Fruit fly (Drosophila melanogaster) whole organism, embryonic: ENCODE results near the gene Psf2.

Experiments used
- ATbp ChIP-seq: fragments of 200-800 bp; sonication (Bioruptor generic); optimal IDR thresholded peaks from 2 replicates; lab custom pipeline; 2017; ENCODE audit warnings: missing biosample characterization, mild to moderate bottlenecking, missing genetic modification characterization, missing genetic modification reagents
- Atf6 ChIP-seq: fragments of 200-800 bp; sonication (Bioruptor generic); IDR thresholded peaks from 2 replicates; pipeline ENCODE4 v1.3.6; 2022; ENCODE audit warnings: missing biosample characterization, missing genetic modification characterization
- Bgb ChIP-seq: fragments of 200-800 bp; sonication (Bioruptor generic); IDR thresholded peaks from 2 replicates; pipeline ENCODE4 v1.3.6; 2022; ENCODE audit warnings: missing biosample characterization, missing genetic modification characterization; ENCODE audit not compliant: partially characterized antibody
- CG10565 ChIP-seq: fragments of 200-800 bp; sonication (Bioruptor generic); optimal IDR thresholded peaks from 3 replicates; lab custom pipeline; 2016; ENCODE audit warnings: missing biosample characterization, mild to moderate bottlenecking, missing genetic modification characterization
- CG11247 ChIP-seq: fragments of 200-800 bp; sonication (Bioruptor generic); IDR thresholded peaks from 2 replicates; pipeline ENCODE4 v1.3.6; 2022; ENCODE audit warnings: missing biosample characterization, missing genetic modification characterization
- CG11504 ChIP-seq: fragments of 200-800 bp; sonication (Bioruptor generic); optimal IDR thresholded peaks from 3 replicates; lab custom pipeline; 2019; ENCODE audit warnings: missing biosample characterization, mild to moderate bottlenecking, missing genetic modification characterization, moderate library complexity
- CG12071 ChIP-seq: fragments of 200-800 bp; sonication (Bioruptor generic); optimal IDR thresholded peaks from 3 replicates; lab custom pipeline; 2018; ENCODE audit warnings: missing biosample characterization, mild to moderate bottlenecking, missing genetic modification characterization
- CG12391 ChIP-seq: fragments of 200-800 bp; sonication (Bioruptor generic); optimal IDR thresholded peaks from 3 replicates; lab custom pipeline; 2018; ENCODE audit warnings: missing biosample characterization, mild to moderate bottlenecking, missing genetic modification characterization, moderate library complexity
- CG13287 ChIP-seq: fragments of 200-800 bp; sonication (Bioruptor generic); IDR thresholded peaks from 2 replicates; pipeline ENCODE4 v1.3.6; 2022; ENCODE audit warnings: missing biosample characterization, missing genetic modification characterization; ENCODE audit not compliant: partially characterized antibody
- CG15269 ChIP-seq: fragments of 200-800 bp; sonication (Bioruptor generic); optimal IDR thresholded peaks from 2 replicates; lab custom pipeline; 2018; ENCODE audit warnings: missing biosample characterization, mild to moderate bottlenecking, missing genetic modification characterization, moderate library complexity
- CG15601 ChIP-seq: fragments of 200-800 bp; sonication (Bioruptor generic); optimal IDR thresholded peaks from 3 replicates; lab custom pipeline; 2019; ENCODE audit warnings: missing biosample characterization, mild to moderate bottlenecking, missing genetic modification characterization, moderate library complexity
- CG1603 ChIP-seq: fragments of 200-800 bp; sonication (Bioruptor generic); optimal IDR thresholded peaks from 2 replicates; lab custom pipeline; 2019; ENCODE audit warnings: missing biosample characterization, mild to moderate bottlenecking, missing genetic modification characterization, moderate library complexity
- CG17612 ChIP-seq: fragments of 200-800 bp; sonication (Bioruptor generic); IDR thresholded peaks from 2 replicates; pipeline ENCODE4 v1.3.6; 2022; ENCODE audit warnings: missing biosample characterization, missing genetic modification characterization
- CG17802 ChIP-seq: fragments of 200-800 bp; sonication (Bioruptor generic); optimal IDR thresholded peaks from 2 replicates; lab custom pipeline; 2018; ENCODE audit warnings: missing biosample characterization, mild to moderate bottlenecking, missing genetic modification characterization, moderate library complexity
- CG2199 ChIP-seq: fragments of 200-800 bp; sonication (Bioruptor generic); IDR thresholded peaks from 3 replicates; pipeline ENCODE4 v1.3.6; 2022; ENCODE audit warnings: missing biosample characterization, missing genetic modification characterization
- CG2202 ChIP-seq: fragments of 200-800 bp; sonication (Bioruptor generic); optimal IDR thresholded peaks from 2 replicates; lab custom pipeline; 2018; ENCODE audit warnings: missing biosample characterization, mild to moderate bottlenecking, missing genetic modification characterization
- CG2678 ChIP-seq: fragments of 200-800 bp; sonication (Bioruptor generic); optimal IDR thresholded peaks from 3 replicates; lab custom pipeline; 2019; ENCODE audit warnings: missing biosample characterization, mild to moderate bottlenecking, missing genetic modification characterization, moderate library complexity
- CG2712 ChIP-seq: fragments of 200-800 bp; optimal IDR thresholded peaks from 3 replicates; lab custom pipeline; 2019; ENCODE audit warnings: missing biosample characterization, mild to moderate bottlenecking, missing genetic modification characterization, moderate library complexity
- CG3847 ChIP-seq: fragments of 200-800 bp; sonication (Bioruptor generic); IDR thresholded peaks from 2 replicates; pipeline ENCODE4 v1.3.6; 2022; ENCODE audit warnings: missing biosample characterization, missing genetic modification characterization
- CG4730 ChIP-seq: fragments of 200-800 bp; sonication (Bioruptor generic); IDR thresholded peaks from 2 replicates; pipeline ENCODE4 v1.3.6; 2022; ENCODE audit warnings: missing biosample characterization, missing genetic modification characterization
- CG8281 ChIP-seq: fragments of 200-800 bp; sonication (Bioruptor generic); optimal IDR thresholded peaks from 2 replicates; lab custom pipeline; 2018; ENCODE audit warnings: missing biosample characterization, mild to moderate bottlenecking, missing genetic modification characterization, moderate library complexity
- CG8388 ChIP-seq: fragments of 200-800 bp; sonication (Bioruptor generic); optimal IDR thresholded peaks from 2 replicates; lab custom pipeline; 2019; ENCODE audit warnings: missing biosample characterization, mild to moderate bottlenecking, missing genetic modification characterization, moderate library complexity
- CG8765 ChIP-seq: fragments of 200-800 bp; sonication (Bioruptor generic); IDR thresholded peaks from 2 replicates; pipeline ENCODE4 v1.3.6; 2022; ENCODE audit warnings: missing biosample characterization, missing genetic modification characterization
- CTCF ChIP-seq: fragments of 200-800 bp; sonication (Bioruptor generic); optimal IDR thresholded peaks from 2 replicates; lab custom pipeline; 2017; ENCODE audit warnings: missing biosample characterization, mild to moderate bottlenecking, missing genetic modification characterization, moderate library complexity
- Chrac-16 ChIP-seq: fragments of 200-800 bp; sonication (Bioruptor generic); optimal IDR thresholded peaks from 3 replicates; lab custom pipeline; 2016; ENCODE audit warnings: missing biosample characterization, missing genetic modification characterization
- Ets97D ChIP-seq: fragments of 200-800 bp; sonication (Bioruptor generic); optimal IDR thresholded peaks from 3 replicates; lab custom pipeline; 2016; ENCODE audit warnings: missing biosample characterization, missing genetic modification characterization
- Meics ChIP-seq: fragments of 200-800 bp; sonication (Bioruptor generic); optimal IDR thresholded peaks from 2 replicates; lab custom pipeline; 2017; ENCODE audit warnings: missing biosample characterization, mild to moderate bottlenecking, missing genetic modification characterization
- NC2β ChIP-seq: fragments of 200-800 bp; sonication (Bioruptor generic); optimal IDR thresholded peaks from 2 replicates; lab custom pipeline; 2016; ENCODE audit warnings: missing biosample characterization, missing genetic modification characterization
- Neu2 ChIP-seq: fragments of 200-800 bp; sonication (Bioruptor generic); optimal IDR thresholded peaks from 3 replicates; lab custom pipeline; 2016; ENCODE audit warnings: missing biosample characterization, missing genetic modification characterization, borderline replicate concordance
- Nf-YB ChIP-seq: fragments of 200-800 bp; sonication (Bioruptor generic); optimal IDR thresholded peaks from 3 replicates; lab custom pipeline; 2019; ENCODE audit warnings: missing biosample characterization, mild to moderate bottlenecking, missing genetic modification characterization, moderate library complexity
- Sin3A ChIP-seq: fragments of >200 bp; optimal IDR thresholded peaks from 2 replicates; lab custom pipeline; 2018
- cas ChIP-seq: fragments of 200-800 bp; sonication (Bioruptor generic); IDR thresholded peaks from 2 replicates; pipeline ENCODE4 v1.3.6; 2022; ENCODE audit warnings: missing biosample characterization, missing genetic modification characterization
- caup ChIP-seq: fragments of 200-800 bp; sonication (Bioruptor generic); optimal IDR thresholded peaks from 3 replicates; lab custom pipeline; 2017; ENCODE audit warnings: missing biosample characterization, mild to moderate bottlenecking, missing genetic modification characterization, moderate library complexity; ENCODE audit not compliant: severe bottlenecking
- ci ChIP-seq: fragments of 200-800 bp; sonication (Bioruptor generic); IDR thresholded peaks from 3 replicates; pipeline ENCODE4 v1.3.6; 2022; ENCODE audit warnings: missing biosample characterization, missing genetic modification characterization
- cwo ChIP-seq: fragments of 200-800 bp; sonication (Bioruptor generic); optimal IDR thresholded peaks from 3 replicates; lab custom pipeline; 2017; ENCODE audit warnings: missing biosample characterization, missing genetic modification characterization, mild to moderate bottlenecking, moderate library complexity, missing genetic modification reagents
- disco-r ChIP-seq: fragments of 200-800 bp; sonication (Bioruptor generic); optimal IDR thresholded peaks from 2 replicates; lab custom pipeline; 2016; ENCODE audit warnings: missing biosample characterization, missing genetic modification characterization
- ewg ChIP-seq: fragments of 200-800 bp; sonication (Bioruptor generic); optimal IDR thresholded peaks from 3 replicates; lab custom pipeline; 2017; ENCODE audit warnings: mild to moderate bottlenecking, missing biosample characterization, missing genetic modification reagents, missing genetic modification characterization
- fd96Cb ChIP-seq: fragments of 200-800 bp; sonication (Bioruptor generic); optimal IDR thresholded peaks from 2 replicates; lab custom pipeline; 2018; ENCODE audit warnings: missing biosample characterization, mild to moderate bottlenecking, missing genetic modification characterization, moderate library complexity
- hb ChIP-seq: fragments of 200-800 bp; sonication (Bioruptor generic); IDR thresholded peaks from 3 replicates; pipeline ENCODE4 v1.3.6; 2022; ENCODE audit warnings: missing biosample characterization, missing genetic modification characterization; ENCODE audit not compliant: partially characterized antibody
- ken ChIP-seq: fragments of 200-800 bp; sonication (Bioruptor generic); IDR thresholded peaks from 3 replicates; pipeline ENCODE4 v1.3.6; 2022; ENCODE audit warnings: missing biosample characterization, missing genetic modification characterization
- kni ChIP-seq: fragments of 200-800 bp; sonication (Bioruptor generic); optimal IDR thresholded peaks from 3 replicates; lab custom pipeline; 2017; ENCODE audit warnings: mild to moderate bottlenecking, missing biosample characterization, missing genetic modification reagents, missing genetic modification characterization
- lov ChIP-seq, 2 experiments: fragments of 200-800 bp in 1 of 2; fragments of >200 bp in 1 of 2; sonication (Bioruptor generic) in 1 of 2; IDR thresholded peaks in 1 of 2; optimal IDR thresholded peaks in 1 of 2; 2 replicates in 1 of 2; 3 replicates in 1 of 2; pipeline versions ENCODE4 v1.3.6 to Lab custom; 2017 to 2022; ENCODE audit warnings: missing biosample characterization in 1 of 2, missing genetic modification characterization in 1 of 2
- org-1 ChIP-seq: fragments of 200-800 bp; sonication (Bioruptor generic); optimal IDR thresholded peaks from 2 replicates; lab custom pipeline; 2017; ENCODE audit warnings: missing biosample characterization, missing genetic modification characterization
- pita ChIP-seq: fragments of 200-800 bp; sonication (Bioruptor generic); optimal IDR thresholded peaks from 2 replicates; lab custom pipeline; 2017; ENCODE audit warnings: missing biosample characterization, mild to moderate bottlenecking, missing genetic modification characterization
- sd ChIP-seq: fragments of 200-800 bp; sonication (Bioruptor generic); optimal IDR thresholded peaks from 3 replicates; lab custom pipeline; 2018; ENCODE audit warnings: missing biosample characterization, mild to moderate bottlenecking, missing genetic modification characterization, moderate library complexity
- sr ChIP-seq: fragments of 200-800 bp; sonication (Bioruptor generic); IDR thresholded peaks from 3 replicates; pipeline ENCODE4 v1.3.6; 2022; ENCODE audit warnings: missing biosample characterization, missing genetic modification characterization
- tgo ChIP-seq: fragments of 200-800 bp; sonication (Bioruptor generic); IDR thresholded peaks from 3 replicates; pipeline ENCODE4 v1.3.6; 2022; ENCODE audit warnings: missing biosample characterization, missing genetic modification characterization
- vnd ChIP-seq: fragments of 200-800 bp; sonication (Bioruptor generic); IDR thresholded peaks from 3 replicates; pipeline ENCODE4 v1.3.6; 2022; ENCODE audit warnings: missing biosample characterization, missing genetic modification characterization; ENCODE audit not compliant: partially characterized antibody
- z ChIP-seq: fragments of 200-800 bp; sonication (Bioruptor generic); IDR thresholded peaks from 3 replicates; pipeline ENCODE4 v1.3.6; 2022; ENCODE audit warnings: missing biosample characterization, missing genetic modification characterization

Psf2 gene

DNA sequence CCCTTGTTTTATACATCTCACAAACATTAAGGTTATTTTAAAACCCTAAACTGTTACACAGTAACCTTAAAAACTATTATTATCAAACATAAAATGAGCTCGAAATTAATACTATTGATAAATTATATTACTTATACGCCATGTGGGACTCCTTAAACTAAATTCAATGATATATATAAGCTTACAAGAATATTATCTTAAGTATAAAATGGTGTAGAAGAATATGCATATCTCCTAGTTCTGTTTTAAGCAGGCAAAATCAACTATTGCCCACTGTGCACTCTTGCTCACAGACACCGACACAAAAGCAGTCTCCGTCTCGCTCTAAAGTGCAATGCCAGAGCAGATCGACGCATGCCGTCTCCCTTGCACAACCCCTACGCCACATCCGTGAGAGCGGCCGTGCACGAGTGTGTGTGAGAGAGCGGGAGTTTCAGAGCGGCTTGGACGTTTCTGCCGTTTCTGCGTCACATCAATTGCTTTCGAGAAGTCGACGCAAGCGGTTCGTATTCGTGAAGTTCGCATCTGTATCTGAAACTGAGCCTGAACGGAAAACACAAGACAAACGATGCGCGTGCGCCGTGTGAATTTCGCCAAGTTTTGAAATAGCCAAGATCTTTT, 15.5 kb downstream of the Psf2 start (continued):
- TF ChIP-seq Chrac-16 (GFP tag; lab: Kevin White, UChicago): peak; percentile 52
- peak; percentile 39 for TF ChIP-seq ATbp (GFP tag; lab: Kevin White, UChicago)
- no peak for TF ChIP-seq pita
- no peak for TF ChIP-seq caup (GFP tag; lab: Kevin White, UChicago)
- no peak for TF ChIP-seq CG4730 (GFP tag; lab: Robert Waterston, UW)
- TF ChIP-seq Ets97D (GFP tag; lab: Kevin White, UChicago): no peak
- TF ChIP-seq tgo: peak; percentile 38; the same call in 2 of the 3 replicates
- TF ChIP-seq CG2202 (tag; lab: Kevin White, UChicago): peak; percentile 62
- no peak for TF ChIP-seq CG17802 (tag; lab: Kevin White, UChicago)
- TF ChIP-seq sr (GFP tag; lab: Robert Waterston, UW): peak; percentile 60; the same call in 2 of the 3 replicates
- TF ChIP-seq CG11247 (GFP tag; lab: Robert Waterston, UW): no peak
- TF ChIP-seq CG13287 (GFP tag; lab: Robert Waterston, UW): peak; percentile 43; the same call in 1 of the 2 replicates
- TF ChIP-seq CG15601: peak; percentile 81
- TF ChIP-seq disco-r (GFP tag; lab: Kevin White, UChicago): no peak
- peak; percentile 16 for TF ChIP-seq CTCF (GFP tag; lab: Kevin White, UChicago)
- TF ChIP-seq ken: no peak
- TF ChIP-seq Meics: peak; percentile 28
- TF ChIP-seq cas (GFP tag; lab: Robert Waterston, UW): no peak
- no peak for TF ChIP-seq z (GFP tag; lab: Robert Waterston, UW)
- peak; percentile 24 for TF ChIP-seq NC2β (GFP tag; lab: Kevin White, UChicago)
- TF ChIP-seq CG10565 (GFP tag; lab: Kevin White, UChicago): no peak
- TF ChIP-seq org-1 (GFP tag; lab: Kevin White, UChicago): peak; percentile 50
- TF ChIP-seq vnd (GFP tag; lab: Robert Waterston, UW): no peak
- peak; percentile 86 for TF ChIP-seq CG2712 (tag; lab: Kevin White, UChicago)
- peak; percentile 26 for TF ChIP-seq ewg
- TF ChIP-seq cwo (GFP tag; lab: Kevin White, UChicago): no peak
- peak; percentile 47; the same call in 1 of the 2 replicates for TF ChIP-seq CG8765 (GFP tag; lab: Robert Waterston, UW)
- peak; percentile 68 for TF ChIP-seq ci (GFP tag; lab: Robert Waterston, UW)
- TF ChIP-seq CG8388 (GFP tag; lab: Kevin White, UChicago): peak; percentile 72
- peak; percentile 27; the same call in 1 of the 2 replicates for TF ChIP-seq CG17612 (GFP tag; lab: Robert Waterston, UW)
- TF ChIP-seq CG11504 (tag; lab: Kevin White, UChicago): peak; percentile 78
- peak; percentile 88; the same call in 2 of the 3 replicates for TF ChIP-seq CG2199
- peak; percentile 60; the same call in 1 of the 2 replicates for TF ChIP-seq Bgb (GFP tag; lab: Robert Waterston, UW)
- peak; percentile 1 for TF ChIP-seq CG1603 (tag; lab: Kevin White, UChicago)
- TF ChIP-seq sd (tag; lab: Kevin White, UChicago): peak; percentile 49
- TF ChIP-seq Nf-YB (GFP tag; lab: Kevin White, UChicago): peak; percentile 66
- no peak for TF ChIP-seq CG3847 (GFP tag; lab: Robert Waterston, UW)
- peak; percentile 76 for TF ChIP-seq CG2678 (tag; lab: Kevin White, UChicago)
- TF ChIP-seq Neu2 (GFP tag; lab: Kevin White, UChicago): no peak
- TF ChIP-seq CG8281 (tag; lab: Kevin White, UChicago): peak; percentile 4
- TF ChIP-seq kni: peak; percentile 90
- no peak for TF ChIP-seq Sin3A
- TF ChIP-seq lov (optimal IDR thresholded peaks at IDR 0.05; lab: Kevin White, UChicago): peak; percentile 20
- TF ChIP-seq lov (GFP tag; IDR thresholded peaks at IDR 0.05; lab: Robert Waterston, UW): 0 out of 3 replicates have a peak, but pooled peaks have one; percentile 7
- no peak for TF ChIP-seq Atf6 (GFP tag; lab: Robert Waterston, UW)
- peak; percentile 74 for TF ChIP-seq fd96Cb
- peak; percentile 57 for TF ChIP-seq CG15269
- TF ChIP-seq CG12391 (tag; lab: Kevin White, UChicago): peak; percentile 79
- TF ChIP-seq hb: peak; percentile 66; the same call in 1 of the 3 replicates
- no peak for TF ChIP-seq CG12071 (GFP tag; lab: Kevin White, UChicago)
